Fruit fly (Drosophila melanogaster) whole organism, embryonic: ENCODE measurements around the gene Spn75F.

ENCODE experiments used
- Atf3 ChIP-seq: fragments of 200-800 bp; sonication (Bioruptor generic); optimal IDR thresholded peaks from 3 replicates; lab custom pipeline; 2016; ENCODE audit warnings: missing biosample characterization, missing genetic modification characterization
- Awh ChIP-seq: fragments of 200-800 bp; sonication (Bioruptor generic); IDR thresholded peaks from 2 replicates; pipeline ENCODE4, ENCODE4 v1.3.6; 2022; ENCODE audit warnings: missing biosample characterization, missing genetic modification characterization
- B-H1 ChIP-seq: fragments of 200-800 bp; sonication (Bioruptor generic); IDR thresholded peaks from 3 replicates; pipeline ENCODE4 v1.3.6; 2022; ENCODE audit warnings: missing biosample characterization, missing genetic modification characterization
- Bgb ChIP-seq: fragments of 200-800 bp; sonication (Bioruptor generic); IDR thresholded peaks from 2 replicates; pipeline ENCODE4 v1.3.6; 2022; ENCODE audit warnings: missing biosample characterization, missing genetic modification characterization; ENCODE audit not compliant: partially characterized antibody
- CG10267 ChIP-seq: fragments of 200-800 bp; sonication (Bioruptor generic); optimal IDR thresholded peaks from 2 replicates; lab custom pipeline; 2018; ENCODE audit warnings: missing biosample characterization, mild to moderate bottlenecking, missing genetic modification characterization, moderate library complexity
- CG10462 ChIP-seq: fragments of 200-800 bp; sonication (Bioruptor generic); optimal IDR thresholded peaks from 2 replicates; lab custom pipeline; 2016; ENCODE audit warnings: missing biosample characterization, missing genetic modification characterization
- CG11456 ChIP-seq: fragments of 200-800 bp; sonication (Bioruptor generic); IDR thresholded peaks from 3 replicates; pipeline ENCODE4 v1.3.6; 2022; ENCODE audit warnings: missing biosample characterization, missing genetic modification characterization
- CG11723 ChIP-seq: fragments of 200-800 bp; sonication (Bioruptor generic); optimal IDR thresholded peaks from 2 replicates; lab custom pipeline; 2017; ENCODE audit warnings: missing biosample characterization, mild to moderate bottlenecking, missing genetic modification characterization
- CG13424 ChIP-seq: fragments of 200-800 bp; sonication (Bioruptor generic); optimal IDR thresholded peaks from 2 replicates; lab custom pipeline; 2019; ENCODE audit warnings: missing biosample characterization, mild to moderate bottlenecking, missing genetic modification characterization, moderate library complexity
- CG14860 ChIP-seq: fragments of 200-800 bp; sonication (Bioruptor generic); IDR thresholded peaks from 3 replicates; pipeline ENCODE4 v1.3.6; 2022; ENCODE audit warnings: missing biosample characterization, missing genetic modification characterization; ENCODE audit not compliant: partially characterized antibody
- CG1647 ChIP-seq: fragments of 200-800 bp; sonication (Bioruptor generic); optimal IDR thresholded peaks from 3 replicates; lab custom pipeline; 2016; ENCODE audit warnings: missing biosample characterization, missing genetic modification characterization
- CG17328 ChIP-seq: fragments of 200-800 bp; sonication (Bioruptor generic); IDR thresholded peaks from 2 replicates; pipeline ENCODE4 v1.3.6; 2022; ENCODE audit warnings: missing biosample characterization, missing genetic modification characterization
- CG17361 ChIP-seq: fragments of 200-800 bp; sonication (Bioruptor generic); IDR thresholded peaks from 3 replicates; pipeline ENCODE4 v1.3.6; 2022; ENCODE audit warnings: missing biosample characterization, missing genetic modification characterization
- CG17568 ChIP-seq: fragments of 200-800 bp; sonication (Bioruptor generic); optimal IDR thresholded peaks from 2 replicates; lab custom pipeline; 2018; ENCODE audit warnings: missing biosample characterization, mild to moderate bottlenecking, missing genetic modification characterization, moderate library complexity
- CG17829 ChIP-seq: fragments of 200-800 bp; optimal IDR thresholded peaks from 2 replicates; lab custom pipeline; 2019; ENCODE audit warnings: missing biosample characterization, mild to moderate bottlenecking, missing genetic modification characterization, moderate library complexity
- CG2120 ChIP-seq: fragments of 200-800 bp; sonication (Bioruptor generic); optimal IDR thresholded peaks from 3 replicates; lab custom pipeline; 2016; ENCODE audit warnings: missing biosample characterization, missing genetic modification characterization
- CG30403 ChIP-seq: fragments of 200-800 bp; sonication (Bioruptor generic); optimal IDR thresholded peaks from 3 replicates; lab custom pipeline; 2016; ENCODE audit warnings: missing biosample characterization, missing genetic modification characterization
- CG30431 ChIP-seq: fragments of 200-800 bp; sonication (Bioruptor generic); optimal IDR thresholded peaks from 2 replicates; lab custom pipeline; 2017; ENCODE audit warnings: missing biosample characterization, missing genetic modification characterization
- CG32532 ChIP-seq: fragments of 200-800 bp; sonication (Bioruptor generic); IDR thresholded peaks from 2 replicates; pipeline ENCODE4 v1.3.6; 2022; ENCODE audit warnings: missing biosample characterization, missing genetic modification characterization
- CG7839 ChIP-seq: fragments of 200-800 bp; sonication (Bioruptor generic); optimal IDR thresholded peaks from 3 replicates; lab custom pipeline; 2018; ENCODE audit warnings: missing biosample characterization, mild to moderate bottlenecking, missing genetic modification characterization, moderate library complexity
- CG9876 ChIP-seq: fragments of 200-800 bp; sonication (Bioruptor generic); optimal IDR thresholded peaks from 2 replicates; lab custom pipeline; 2016; ENCODE audit warnings: missing biosample characterization, missing genetic modification characterization
- Dbx ChIP-seq: fragments of 200-800 bp; sonication (Bioruptor generic); IDR thresholded peaks from 3 replicates; pipeline ENCODE4 v1.3.6; 2022; ENCODE audit warnings: missing biosample characterization, missing genetic modification characterization
- Elba2 ChIP-seq: fragments of 200-800 bp; sonication (Bioruptor generic); optimal IDR thresholded peaks from 3 replicates; lab custom pipeline; 2016; ENCODE audit warnings: missing biosample characterization, missing genetic modification characterization
- H2.0 ChIP-seq: fragments of 200-800 bp; sonication (Bioruptor generic); IDR thresholded peaks from 2 replicates; pipeline ENCODE4 v1.3.6; 2022; ENCODE audit warnings: missing biosample characterization, missing genetic modification characterization
- HHEX ChIP-seq: fragments of 200-800 bp; sonication (Bioruptor generic); optimal IDR thresholded peaks from 3 replicates; lab custom pipeline; 2017; ENCODE audit warnings: missing biosample characterization, mild to moderate bottlenecking, missing genetic modification characterization, missing genetic modification reagents
- NFAT ChIP-seq: fragments of 200-800 bp; sonication (Bioruptor generic); IDR thresholded peaks from 2 replicates; pipeline ENCODE4 v1.3.6; 2022; ENCODE audit warnings: missing biosample characterization, missing genetic modification characterization
- Nf-YA ChIP-seq: fragments of 200-800 bp; sonication (Bioruptor generic); IDR thresholded peaks from 2 replicates; pipeline ENCODE4 v1.3.6; 2022; ENCODE audit warnings: missing biosample characterization, missing genetic modification characterization
- Opbp ChIP-seq: fragments of 200-800 bp; sonication (Bioruptor generic); IDR thresholded peaks from 3 replicates; pipeline ENCODE4 v1.3.6; 2022; ENCODE audit warnings: missing biosample characterization, missing genetic modification characterization; ENCODE audit not compliant: partially characterized antibody
- Pdp1 ChIP-seq, 2 experiments: fragments of 200-800 bp; sonication (Bioruptor generic); optimal IDR thresholded peaks; 3 replicates each; lab custom pipeline; 2016; ENCODE audit warnings: missing biosample characterization in 2 of 2, missing genetic modification characterization in 2 of 2, mild to moderate bottlenecking in 1 of 2, moderate library complexity in 1 of 2
- Ptx1 ChIP-seq: fragments of 200-800 bp; sonication (Bioruptor generic); IDR thresholded peaks from 2 replicates; pipeline ENCODE4 v1.3.6; 2022; ENCODE audit warnings: missing biosample characterization, missing genetic modification characterization
- Scr ChIP-seq: fragments of 200-800 bp; sonication (Bioruptor generic); IDR thresholded peaks from 2 replicates; pipeline ENCODE4 v1.3.6; 2022; ENCODE audit warnings: missing biosample characterization, missing genetic modification characterization; ENCODE audit not compliant: partially characterized antibody
- Six4 ChIP-seq: fragments of 200-800 bp; sonication (Bioruptor generic); optimal IDR thresholded peaks from 2 replicates; lab custom pipeline; 2016; ENCODE audit warnings: missing biosample characterization, missing genetic modification characterization
- Sry-β ChIP-seq: fragments of 200-800 bp; sonication (Bioruptor generic); optimal IDR thresholded peaks from 2 replicates; lab custom pipeline; 2018; ENCODE audit warnings: missing biosample characterization, mild to moderate bottlenecking, missing genetic modification characterization, moderate library complexity
- Ssrp ChIP-seq: fragments of 200-800 bp; sonication (Bioruptor generic); optimal IDR thresholded peaks from 2 replicates; lab custom pipeline; 2018; ENCODE audit warnings: missing biosample characterization, mild to moderate bottlenecking, missing genetic modification characterization, moderate library complexity
- Xrp1 ChIP-seq: fragments of 200-800 bp; sonication (Bioruptor generic); IDR thresholded peaks from 2 replicates; pipeline ENCODE4 v1.3.6; 2022; ENCODE audit warnings: missing biosample characterization, missing genetic modification characterization
- YL-1 ChIP-seq: fragments of 200-800 bp; sonication (Bioruptor generic); optimal IDR thresholded peaks from 3 replicates; lab custom pipeline; 2017; ENCODE audit warnings: missing biosample characterization, mild to moderate bottlenecking, missing genetic modification characterization
- bbx ChIP-seq: fragments of 200-800 bp; sonication (Bioruptor generic); IDR thresholded peaks from 2 replicates; pipeline ENCODE4 v1.3.6; 2022; ENCODE audit warnings: missing biosample characterization, missing genetic modification characterization; ENCODE audit not compliant: partially characterized antibody
- dan ChIP-seq: fragments of 200-800 bp; sonication (Bioruptor generic); IDR thresholded peaks from 2 replicates; pipeline ENCODE4 v1.3.6; 2022; ENCODE audit warnings: missing biosample characterization, missing genetic modification characterization
- dm ChIP-seq: fragments of 200-800 bp; sonication (Bioruptor generic); optimal IDR thresholded peaks from 3 replicates; lab custom pipeline; 2016; ENCODE audit warnings: missing biosample characterization, missing genetic modification characterization
- ems ChIP-seq: fragments of 200-800 bp; sonication (Bioruptor generic); optimal IDR thresholded peaks from 3 replicates; lab custom pipeline; 2016; ENCODE audit warnings: missing biosample characterization, missing genetic modification characterization
- fd64A ChIP-seq: fragments of 200-800 bp; sonication (Bioruptor generic); optimal IDR thresholded peaks from 3 replicates; lab custom pipeline; 2018; ENCODE audit warnings: missing biosample characterization, mild to moderate bottlenecking, missing genetic modification characterization
- grau ChIP-seq: fragments of 200-800 bp; optimal IDR thresholded peaks from 3 replicates; lab custom pipeline; 2019; ENCODE audit warnings: missing biosample characterization, mild to moderate bottlenecking, missing genetic modification characterization, moderate library complexity
- her ChIP-seq: fragments of 200-800 bp; sonication (Bioruptor generic); optimal IDR thresholded peaks from 2 replicates; lab custom pipeline; 2016; ENCODE audit warnings: missing biosample characterization, missing genetic modification characterization
- lbe ChIP-seq: fragments of 200-800 bp; sonication (Bioruptor generic); optimal IDR thresholded peaks from 2 replicates; lab custom pipeline; 2016; ENCODE audit warnings: missing biosample characterization, mild to moderate bottlenecking, missing genetic modification characterization
- nmo ChIP-seq: fragments of 200-800 bp; sonication (Bioruptor generic); optimal IDR thresholded peaks from 2 replicates; lab custom pipeline; 2018; ENCODE audit warnings: missing biosample characterization, mild to moderate bottlenecking, missing genetic modification characterization, moderate library complexity
- pan ChIP-seq, 4 experiments: fragments of >200 bp in 3 of 4; fragments of 200-800 bp in 1 of 4; sonication (Bioruptor generic) in 1 of 4; optimal IDR thresholded peaks in 3 of 4; IDR thresholded peaks in 1 of 4; 2 replicates each; pipeline versions ENCODE4 v1.3.6 to Lab custom; 2017 to 2022; ENCODE audit warnings: missing biosample characterization in 2 of 4, missing genetic modification characterization in 2 of 4, mixed read lengths in 1 of 4
- pb ChIP-seq: fragments of 200-800 bp; sonication (Bioruptor generic); optimal IDR thresholded peaks from 3 replicates; lab custom pipeline; 2016; ENCODE audit warnings: missing biosample characterization, missing genetic modification characterization
- run ChIP-seq: fragments of 200-800 bp; sonication (Bioruptor generic); optimal IDR thresholded peaks from 3 replicates; lab custom pipeline; 2018; ENCODE audit warnings: missing biosample characterization, mild to moderate bottlenecking, missing genetic modification characterization
- sob ChIP-seq: fragments of 200-800 bp; sonication (Bioruptor generic); IDR thresholded peaks from 2 replicates; pipeline ENCODE4 v1.3.6; 2022; ENCODE audit warnings: missing biosample characterization, missing genetic modification characterization
- tna ChIP-seq: fragments of 200-800 bp; sonication (Bioruptor generic); IDR thresholded peaks from 2 replicates; pipeline ENCODE4 v1.3.6; 2022; ENCODE audit warnings: missing biosample characterization, missing genetic modification characterization; ENCODE audit not compliant: partially characterized antibody

The Spn75F gene

DNA sequence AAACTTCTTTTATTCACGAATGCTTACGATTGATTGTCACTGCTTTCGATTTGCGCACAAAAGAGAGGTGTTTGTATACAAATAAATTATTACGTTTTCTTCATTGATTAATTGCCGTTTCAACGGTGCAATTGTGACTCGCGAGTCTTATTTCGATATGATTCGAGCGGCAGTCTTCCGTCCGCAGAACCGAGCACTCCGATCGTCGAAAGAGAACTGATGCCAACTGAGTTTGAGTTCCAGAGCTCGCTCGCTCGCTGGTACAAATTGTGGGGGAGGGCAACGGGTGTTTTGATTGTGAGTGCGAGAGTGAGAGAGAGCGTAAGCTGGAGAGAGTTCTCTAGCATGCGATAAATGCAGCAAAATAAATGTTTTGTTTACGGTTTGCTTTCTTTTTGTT lies 41.0 kb upstream of the Spn75F start (continued):
- TF ChIP-seq B-H1 (no peak), NFAT (GFP tag; lab: Robert Waterston, UW) (no peak), CG11456 (GFP tag; lab: Robert Waterston, UW) (peak; percentile 18; the same call in 1 of the 3 replicates), Ptx1 (GFP tag; lab: Robert Waterston, UW) (no peak), tna (GFP tag; lab: Robert Waterston, UW) (peak; percentile 47), lbe (GFP tag; lab: Kevin White, UChicago) (peak; percentile 18), sob (peak; percentile 8; the same call in 1 of the 2 replicates), CG13424 (tag; lab: Kevin White, UChicago) (no peak), bbx (GFP tag; lab: Robert Waterston, UW) (peak; percentile 64), dan (no peak), pan (optimal IDR thresholded peaks at IDR 0.05; lab: Kevin White, UChicago) (no peak), pan (GFP tag; optimal IDR thresholded peaks at IDR 0.05 in 1 of 2, IDR thresholded peaks at IDR 0.05 in 1 of 2) (peak in 1 of 2 experiments; percentile 27), Dbx (GFP tag; lab: Robert Waterston, UW) (no peak), H2.0 (GFP tag; lab: Robert Waterston, UW) (no peak), HHEX (GFP tag; lab: Kevin White, UChicago) (peak; percentile 1), CG32532 (GFP tag; lab: Robert Waterston, UW) (peak; percentile 63), CG2120 (GFP tag; lab: Kevin White, UChicago) (peak; percentile 8), CG1647 (no peak), Bgb (GFP tag; lab: Robert Waterston, UW) (peak; percentile 58; the same call in 1 of the 2 replicates), CG7839 (tag; lab: Kevin White, UChicago) (peak; percentile 38), Pdp1 (GFP tag; optimal IDR thresholded peaks at IDR 0.05; lab: Kevin White, UChicago) (peak; percentile 15 to 37), pb (GFP tag; lab: Kevin White, UChicago) (peak; percentile 22), Ssrp (tag; lab: Kevin White, UChicago) (no peak), CG17328 (GFP tag; lab: Robert Waterston, UW) (peak; percentile 51; the same call in 1 of the 2 replicates), Elba2 (GFP tag; lab: Kevin White, UChicago) (no peak), Nf-YA (GFP tag; lab: Robert Waterston, UW) (no peak), Xrp1 (GFP tag; lab: Robert Waterston, UW) (peak; percentile 10; the same call in 1 of the 2 replicates), fd64A (GFP tag; lab: Kevin White, UChicago) (peak; percentile 17), Opbp (GFP tag; lab: Robert Waterston, UW) (peak; percentile 5; the same call in 1 of the 3 replicates), YL-1 (GFP tag; lab: Kevin White, UChicago) (no peak), CG30431 (no peak), dm (GFP tag; lab: Kevin White, UChicago) (no peak), CG30403 (GFP tag; lab: Kevin White, UChicago) (no peak), CG17361 (no peak; the same call in 2 of the 3 replicates), Awh (GFP tag; lab: Robert Waterston, UW) (peak; percentile 15; the same call in 1 of the 2 replicates), CG9876 (GFP tag; lab: Kevin White, UChicago) (no peak), ems (GFP tag; lab: Kevin White, UChicago) (no peak), Six4 (GFP tag; lab: Kevin White, UChicago) (no peak), CG10267 (peak; percentile 27), CG10462 (GFP tag; lab: Kevin White, UChicago) (no peak), her (GFP tag; lab: Kevin White, UChicago) (peak; percentile 9), run (tag; lab: Kevin White, UChicago) (no peak), Atf3 (GFP tag; lab: Kevin White, UChicago) (no peak), Sry-β (GFP tag; lab: Kevin White, UChicago) (no peak), Scr (GFP tag; lab: Robert Waterston, UW) (peak; percentile 40), grau (tag; lab: Kevin White, UChicago) (peak; percentile 21), nmo (GFP tag; lab: Kevin White, UChicago) (peak; percentile 16), CG14860 (GFP tag; lab: Robert Waterston, UW) (no peak), CG11723 (GFP tag; lab: Kevin White, UChicago) (no peak), CG17568 (no peak), CG17829 (peak; percentile 63)
